Worm (Caenorhabditis elegans) whole organism, early embryonic: Measurements from ENCODE around the gene rmd-6.

Source experiments
- B0310.2 ChIP-seq: sonication (generic microtip); optimal IDR thresholded peaks from 2 replicates; lab custom pipeline; 2016; ENCODE audit warnings: mild to moderate bottlenecking, missing genetic modification characterization, missing compliant biosample characterization
- F13C5.2 ChIP-seq: sonication (generic microtip); optimal IDR thresholded peaks from 2 replicates; lab custom pipeline; 2017; ENCODE audit warnings: mild to moderate bottlenecking, missing genetic modification characterization, inconsistent platforms, missing compliant biosample characterization
- aly-1 ChIP-seq: sonication (generic microtip); optimal IDR thresholded peaks from 2 replicates; lab custom pipeline; 2016; ENCODE audit warnings: missing genetic modification characterization, missing compliant biosample characterization
- ama-1 ChIP-seq: fragments of 150-350 bp; optimal IDR thresholded peaks from 2 replicates; lab custom pipeline; 2014
- ceh-13 ChIP-seq: fragments of 200-800 bp; sonication (Bioruptor generic); optimal IDR thresholded peaks from 2 replicates; lab custom pipeline; 2018; ENCODE audit warnings: mild to moderate bottlenecking, missing genetic modification characterization, missing compliant biosample characterization
- ceh-36 ChIP-seq: sonication (generic microtip); optimal IDR thresholded peaks from 2 replicates; lab custom pipeline; 2016; ENCODE audit warnings: missing genetic modification characterization, inconsistent platforms, missing compliant biosample characterization
- ets-7 ChIP-seq: sonication (generic microtip); optimal IDR thresholded peaks from 2 replicates; lab custom pipeline; 2016; ENCODE audit warnings: missing genotype, missing genetic modification characterization, missing compliant biosample characterization
- flt-1 ChIP-seq: fragments of 200-800 bp; sonication (Bioruptor generic); IDR thresholded peaks from 2 replicates; pipeline ENCODE4 v1.3.6; 2022; ENCODE audit warnings: missing genetic modification characterization, missing compliant biosample characterization
- hmbx-1 ChIP-seq: sonication (generic microtip); optimal IDR thresholded peaks from 2 replicates; lab custom pipeline; 2016; ENCODE audit warnings: mild to moderate bottlenecking, missing genetic modification characterization, missing compliant biosample characterization
- hmg-4 ChIP-seq: fragments of 200-800 bp; sonication (Bioruptor generic); optimal IDR thresholded peaks from 2 replicates; lab custom pipeline; 2018; ENCODE audit warnings: mild to moderate bottlenecking, missing genetic modification characterization, missing compliant biosample characterization
- hnd-1 ChIP-seq: sonication (generic microtip); optimal IDR thresholded peaks from 2 replicates; lab custom pipeline; 2016; ENCODE audit warnings: missing genetic modification characterization, missing compliant biosample characterization
- pes-1 ChIP-seq: fragments of 200-800 bp; sonication (Bioruptor generic); IDR thresholded peaks from 2 replicates; pipeline ENCODE4 v1.3.6; 2022; ENCODE audit warnings: missing genetic modification reagents, missing genetic modification characterization, missing compliant biosample characterization
- scrt-1 ChIP-seq: fragments of 200-800 bp; sonication (Bioruptor generic); IDR thresholded peaks from 2 replicates; pipeline ENCODE4 v1.3.6; 2022; ENCODE audit warnings: missing genetic modification characterization, missing compliant biosample characterization
- sea-1 ChIP-seq: fragments of 200-800 bp; sonication (Bioruptor generic); conservative IDR thresholded peaks from 2 replicates; pipeline ENCODE4 v1.3.6; 2022; ENCODE audit warnings: missing genetic modification characterization, missing compliant biosample characterization
- tbx-11 ChIP-seq: fragments of 200-800 bp; sonication (Bioruptor generic); IDR thresholded peaks from 2 replicates; pipeline ENCODE4 v1.3.6; 2022; ENCODE audit warnings: missing genetic modification characterization, missing compliant biosample characterization
- tbx-37 ChIP-seq: fragments of 200-800 bp; sonication (Bioruptor generic); conservative IDR thresholded peaks from 2 replicates; pipeline ENCODE4 v1.3.6; 2022; ENCODE audit warnings: missing genetic modification reagents, missing genetic modification characterization, missing compliant biosample characterization
- tra-4 ChIP-seq: sonication (generic microtip); optimal IDR thresholded peaks from 2 replicates; lab custom pipeline; 2017; ENCODE audit warnings: missing genetic modification characterization, missing compliant biosample characterization

Gene rmd-6

DNA sequence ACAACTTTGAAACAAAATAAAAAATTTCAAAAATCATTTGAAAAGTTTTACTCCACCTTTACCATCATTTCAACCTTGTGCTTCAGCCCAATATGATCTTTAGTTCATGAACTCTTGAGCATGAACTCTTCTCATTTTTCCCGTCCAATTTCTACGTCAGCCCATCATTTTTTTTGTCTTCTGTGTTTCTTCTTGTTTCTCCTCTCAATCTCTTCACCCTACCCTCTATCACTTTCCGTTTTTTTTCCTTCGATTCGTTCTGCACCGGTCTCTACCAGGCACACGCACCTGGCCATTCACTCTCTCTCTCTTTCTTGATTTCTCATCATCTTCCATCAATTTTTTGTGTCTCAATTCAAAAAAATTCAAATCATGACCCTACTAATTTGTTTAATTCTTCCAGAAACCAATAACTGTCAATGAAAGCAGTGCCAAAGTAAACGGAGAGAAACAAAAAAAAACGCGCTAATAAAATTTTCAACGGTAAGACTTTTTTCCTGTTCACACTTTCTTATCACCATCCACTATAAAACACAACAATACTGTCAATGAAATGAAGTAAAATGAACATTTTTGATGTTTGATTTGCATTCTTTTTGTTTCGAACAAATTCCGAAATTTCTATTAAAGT lies 14.4 kb downstream of the rmd-6 start, which contains the start of gene pygo-1:
Gene pygo-1 (plus strand): TSS at position 404 of the 631 bp plus-strand sequence.
- TF ChIP-seq B0310.2 (tag; lab: Kevin White, UChicago) (no peak), F13C5.2 (no peak), sea-1 (GFP tag; lab: Robert Waterston, UW) (no peak), ceh-13 (no peak), hnd-1 (tag; lab: Kevin White, UChicago) (no peak), flt-1 (GFP tag; lab: Robert Waterston, UW) (no peak), ceh-36 (tag; lab: Kevin White, UChicago) (no peak), tbx-11 (GFP tag; lab: Robert Waterston, UW) (no peak), hmg-4 (GFP tag; lab: Kevin White, UChicago) (no peak), tra-4 (tag; lab: Kevin White, UChicago) (no peak), aly-1 (tag; lab: Kevin White, UChicago) (no peak), ets-7 (tag; lab: Kevin White, UChicago) (no peak)

- TF ChIP-seq B0310.2 (tag; lab: Kevin White, UChicago) (no peak), ceh-36 (tag; lab: Kevin White, UChicago) (no peak), aly-1 (tag; lab: Kevin White, UChicago) (no peak), F13C5.2 (no peak), tbx-37 (no peak), tra-4 (tag; lab: Kevin White, UChicago) (no peak), sea-1 (GFP tag; lab: Robert Waterston, UW) (no peak)
Observed at ce11 chrIV:5083832-5084231, 15.2 kb downstream of the rmd-6 start.

DNA sequence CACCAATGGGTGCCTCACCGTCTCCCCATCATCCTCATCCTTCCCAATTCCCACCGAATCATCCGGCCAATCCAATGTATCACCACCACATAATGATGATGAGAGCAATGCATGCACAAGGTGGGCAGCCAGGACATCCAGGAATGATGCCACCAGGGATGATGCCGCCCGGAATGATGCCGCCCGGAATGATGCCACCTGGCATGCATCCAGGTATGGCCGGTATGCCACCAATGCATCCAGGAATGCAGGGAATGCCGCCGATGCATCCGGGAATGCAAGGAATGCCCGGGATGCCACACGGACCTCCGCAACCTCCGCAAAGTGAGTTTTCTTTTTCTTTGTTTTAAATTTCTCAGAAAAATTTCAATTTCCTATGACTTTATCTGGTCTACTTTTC lies 17.1 kb downstream of the rmd-6 start:
- TF ChIP-seq tbx-11 (GFP tag; lab: Robert Waterston, UW) (no peak), aly-1 (tag; lab: Kevin White, UChicago) (peak; percentile 17)

DNA sequence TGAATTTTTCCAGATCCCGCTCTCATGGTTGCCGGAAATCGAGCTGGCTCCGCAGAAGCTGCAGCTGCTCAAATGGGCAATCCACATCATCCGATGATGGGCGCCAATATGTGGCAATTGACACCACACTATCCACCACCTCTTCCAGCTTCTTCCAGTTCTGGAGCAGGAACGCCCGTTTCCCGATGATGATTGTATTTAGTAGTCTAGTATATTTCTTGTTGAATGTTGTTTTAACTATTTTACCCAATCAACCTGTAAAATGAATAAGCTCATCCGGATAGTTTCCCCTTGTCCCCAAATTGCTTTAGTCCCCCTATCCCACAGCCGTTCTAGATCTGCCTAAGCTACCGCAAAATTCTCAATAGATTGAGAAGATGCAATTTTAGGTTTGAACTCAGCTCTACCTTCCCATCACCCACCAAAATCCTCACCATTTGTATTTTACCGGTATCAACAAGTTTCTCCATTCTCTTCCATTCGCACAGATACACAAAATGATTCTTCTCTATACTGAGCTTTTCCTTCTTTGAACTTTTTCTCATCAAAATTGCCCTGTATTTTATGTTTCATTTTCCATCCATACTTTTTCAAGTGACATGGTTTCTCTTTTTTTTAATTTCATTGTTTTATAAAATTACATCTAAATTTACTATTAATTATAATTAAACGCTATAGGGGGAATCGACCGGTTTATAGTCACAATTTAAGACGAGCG lies 17.8 kb downstream of the rmd-6 start:
- TF ChIP-seq scrt-1 (GFP tag; lab: Robert Waterston, UW): no peak
- no peak for TF ChIP-seq hmbx-1 (tag; lab: Kevin White, UChicago)
- TF ChIP-seq tra-4 (tag; lab: Kevin White, UChicago): no peak
- TF ChIP-seq hmg-4 (GFP tag; lab: Kevin White, UChicago): no peak
- no peak for TF ChIP-seq aly-1 (tag; lab: Kevin White, UChicago)
- no peak for TF ChIP-seq ceh-13
- no peak for TF ChIP-seq sea-1 (GFP tag; lab: Robert Waterston, UW)
- no peak for TF ChIP-seq tbx-37
- TF ChIP-seq ceh-36 (tag; lab: Kevin White, UChicago): no peak
- TF ChIP-seq ama-1: no peak
- TF ChIP-seq B0310.2 (tag; lab: Kevin White, UChicago): no peak

DNA sequence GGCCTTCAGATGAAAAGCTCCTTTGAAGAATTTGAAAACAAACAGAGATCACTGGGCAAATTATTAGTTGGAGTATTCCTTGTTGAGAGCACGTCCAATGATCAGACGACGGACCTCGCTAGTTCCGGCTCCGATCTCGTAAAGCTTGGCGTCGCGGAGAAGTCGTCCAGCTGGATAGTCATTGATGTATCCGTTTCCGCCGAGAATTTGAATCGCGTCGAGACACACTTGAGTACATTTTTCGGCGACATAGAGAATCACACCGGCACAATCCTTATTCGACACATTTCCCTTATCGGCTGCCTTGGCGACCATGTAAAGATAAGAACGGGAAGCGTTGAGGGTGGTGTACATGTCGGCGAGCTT lies 18.3 kb downstream of the rmd-6 start:
- no peak for TF ChIP-seq scrt-1 (GFP tag; lab: Robert Waterston, UW)
- TF ChIP-seq ets-7 (tag; lab: Kevin White, UChicago): no peak
- no peak for TF ChIP-seq pes-1 (GFP tag; lab: Robert Waterston, UW)
- TF ChIP-seq hmbx-1 (tag; lab: Kevin White, UChicago): no peak
- TF ChIP-seq aly-1 (tag; lab: Kevin White, UChicago): no peak
- no peak for TF ChIP-seq hnd-1 (tag; lab: Kevin White, UChicago)

DNA sequence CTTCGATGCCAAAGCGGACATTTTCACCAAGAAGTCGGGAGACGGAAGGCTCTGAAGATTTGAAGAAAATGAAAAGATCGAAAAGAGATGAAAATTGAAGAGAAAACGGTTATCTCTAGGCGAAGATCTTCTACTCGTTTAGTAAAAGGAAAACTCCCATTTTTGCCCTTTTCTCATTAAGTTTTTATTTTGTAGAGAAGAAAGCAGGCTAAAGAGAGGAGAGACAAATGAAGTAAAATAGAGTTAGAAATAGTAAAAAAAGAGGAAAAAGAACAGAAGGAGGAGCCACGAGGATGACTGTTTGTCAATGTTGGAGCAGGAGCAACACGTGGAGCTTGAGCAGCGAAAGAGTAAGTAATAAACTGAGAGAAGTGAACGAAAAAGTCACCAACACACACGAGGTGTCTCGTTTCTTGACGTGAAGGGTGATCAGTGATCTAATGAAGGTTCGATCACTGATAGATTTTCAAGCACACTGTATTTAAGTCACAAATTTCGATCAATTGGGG lies 20.2 kb downstream of the rmd-6 start, which contains the start of gene ivd-1:
Gene ivd-1 (minus strand): TSS at position 51 of the 509 bp plus-strand sequence.
- TF ChIP-seq ceh-13 (no peak), ama-1 (no peak), scrt-1 (GFP tag; lab: Robert Waterston, UW) (no peak), B0310.2 (tag; lab: Kevin White, UChicago) (no peak), tbx-11 (GFP tag; lab: Robert Waterston, UW) (no peak), hmbx-1 (tag; lab: Kevin White, UChicago) (no peak), tra-4 (tag; lab: Kevin White, UChicago) (no peak), ets-7 (tag; lab: Kevin White, UChicago) (no peak), sea-1 (GFP tag; lab: Robert Waterston, UW) (no peak), tbx-37 (no peak), pes-1 (GFP tag; lab: Robert Waterston, UW) (no peak), flt-1 (GFP tag; lab: Robert Waterston, UW) (no peak), hnd-1 (tag; lab: Kevin White, UChicago) (no peak), aly-1 (tag; lab: Kevin White, UChicago) (no peak), ceh-36 (tag; lab: Kevin White, UChicago) (no peak), F13C5.2 (no peak)

DNA sequence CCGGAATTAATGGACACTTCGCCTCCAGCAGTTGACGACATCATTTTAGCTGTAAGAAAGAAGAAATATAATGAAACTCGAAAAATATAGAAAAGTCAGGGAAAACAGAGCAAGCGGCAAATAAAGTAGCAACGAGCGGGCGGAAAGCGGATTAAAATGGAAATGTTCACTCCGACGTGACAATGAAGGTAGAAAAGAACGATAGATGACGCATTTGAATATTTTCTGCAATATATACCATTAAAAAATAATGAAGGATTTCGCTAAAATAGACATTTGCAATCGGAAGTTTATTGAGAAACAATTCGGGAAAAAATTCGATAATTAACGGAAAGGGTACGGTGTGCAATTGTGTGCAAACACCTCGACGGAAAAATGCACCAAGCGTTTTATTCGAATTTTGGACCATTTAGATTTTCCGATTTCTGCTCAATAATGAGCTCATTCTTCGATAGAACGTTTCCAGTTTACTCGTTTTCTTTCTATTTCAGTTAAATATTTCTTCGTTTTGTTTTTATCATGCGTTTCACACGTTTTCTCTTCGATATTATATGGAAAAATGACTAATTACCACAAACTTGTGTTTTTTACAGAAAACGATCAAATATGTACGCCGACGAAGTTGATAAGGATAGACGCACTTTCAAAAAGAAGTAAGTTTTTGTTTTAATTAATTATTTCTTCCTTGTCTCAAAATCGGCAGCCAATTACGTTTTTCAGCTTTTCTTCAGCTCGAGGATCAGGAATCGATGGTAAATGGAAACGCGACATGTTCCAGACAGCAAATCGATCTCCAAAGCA lies 22.5 kb downstream of the rmd-6 start, which contains the start of the genes snpn-1 and C02B10.4:
Gene snpn-1 (minus strand): TSS at position 51 of the 801 bp plus-strand sequence.
Gene C02B10.4 (plus strand): TSS at position 594 of the 801 bp plus-strand sequence.
- TF ChIP-seq pes-1 (GFP tag; lab: Robert Waterston, UW) (no peak), F13C5.2 (peak; percentile 8), hnd-1 (tag; lab: Kevin White, UChicago) (no peak)
